Worm (Caenorhabditis elegans) whole organism, late embryonic: ENCODE measurements around the gene F40E12.1.
A peak's percentile ranks its signal among the peaks of the same experiment; 100 is the strongest.

Source experiments
- C08G9.2 ChIP-seq: sonication (generic microtip); optimal IDR thresholded peaks from 2 replicates; lab custom pipeline; 2016; ENCODE audit warnings: mild to moderate bottlenecking, missing genetic modification characterization, moderate library complexity, missing compliant biosample characterization
- C38D4.7 ChIP-seq: fragments of 200-800 bp; sonication (Bioruptor generic); optimal IDR thresholded peaks from 2 replicates; lab custom pipeline; 2018; ENCODE audit warnings: mild to moderate bottlenecking, missing genetic modification characterization, moderate library complexity, missing compliant biosample characterization
- F13H6.1 ChIP-seq: sonication (generic microtip); optimal IDR thresholded peaks from 2 replicates; lab custom pipeline; 2016; ENCODE audit warnings: missing genetic modification characterization, missing compliant biosample characterization
- K02D7.2 ChIP-seq: sonication (generic microtip); optimal IDR thresholded peaks from 2 replicates; lab custom pipeline; 2017; ENCODE audit warnings: mild to moderate bottlenecking, missing genetic modification characterization, missing compliant biosample characterization
- Y22D7AL.16 ChIP-seq: sonication (generic microtip); optimal IDR thresholded peaks from 2 replicates; lab custom pipeline; 2016; ENCODE audit warnings: missing genetic modification characterization, missing compliant biosample characterization
- ahr-1 ChIP-seq: sonication (generic microtip); optimal IDR thresholded peaks from 2 replicates; lab custom pipeline; 2016; ENCODE audit warnings: missing genetic modification characterization, missing compliant biosample characterization
- ceh-19 ChIP-seq: fragments of 200-800 bp; sonication (Bioruptor generic); optimal IDR thresholded peaks from 2 replicates; lab custom pipeline; 2018; ENCODE audit warnings: mild to moderate bottlenecking, missing genetic modification characterization, missing compliant biosample characterization
- ceh-30 ChIP-seq: fragments of 150-350 bp; optimal IDR thresholded peaks from 2 replicates; lab custom pipeline; 2014; ENCODE audit warnings: missing biosample characterization, missing genetic modification characterization
- ceh-34 ChIP-seq: sonication (generic microtip); optimal IDR thresholded peaks from 2 replicates; lab custom pipeline; 2016; ENCODE audit warnings: mild to moderate bottlenecking, missing genetic modification characterization, missing compliant biosample characterization
- ceh-6 ChIP-seq: fragments of 200-800 bp; sonication (Bioruptor generic); optimal IDR thresholded peaks from 2 replicates; lab custom pipeline; 2018; ENCODE audit warnings: mild to moderate bottlenecking, missing genetic modification characterization, missing compliant biosample characterization
- ceh-9 ChIP-seq: sonication (generic microtip); optimal IDR thresholded peaks from 2 replicates; lab custom pipeline; 2016; ENCODE audit warnings: mild to moderate bottlenecking, missing genetic modification characterization, inconsistent platforms, missing compliant biosample characterization
- che-1 ChIP-seq: sonication (generic microtip); optimal IDR thresholded peaks from 2 replicates; lab custom pipeline; 2016; ENCODE audit warnings: mild to moderate bottlenecking, missing genetic modification characterization, missing compliant biosample characterization
- dmd-4 ChIP-seq: sonication (generic microtip); optimal IDR thresholded peaks from 2 replicates; lab custom pipeline; 2016; ENCODE audit warnings: borderline replicate concordance, missing genetic modification characterization, missing compliant biosample characterization
- elt-2 ChIP-seq: sonication (generic microtip); optimal IDR thresholded peaks from 2 replicates; lab custom pipeline; 2016; ENCODE audit warnings: missing genetic modification reagents, missing genetic modification characterization, missing compliant biosample characterization
- fax-1 ChIP-seq: sonication (generic microtip); optimal IDR thresholded peaks from 2 replicates; lab custom pipeline; 2016; ENCODE audit warnings: missing genotype, missing genetic modification characterization, missing compliant biosample characterization
- fkh-6 ChIP-seq: sonication (generic microtip); optimal IDR thresholded peaks from 2 replicates; lab custom pipeline; 2016; ENCODE audit warnings: missing genetic modification characterization, missing compliant biosample characterization
- gmeb-2 ChIP-seq: sonication (generic microtip); optimal IDR thresholded peaks from 2 replicates; lab custom pipeline; 2016; ENCODE audit warnings: missing genetic modification characterization, inconsistent platforms, missing compliant biosample characterization
- hlh-13 ChIP-seq: fragments of 200-800 bp; sonication (Bioruptor generic); optimal IDR thresholded peaks from 2 replicates; lab custom pipeline; 2018; ENCODE audit warnings: mild to moderate bottlenecking, missing genetic modification characterization, missing compliant biosample characterization
- hlh-15 ChIP-seq: sonication (generic microtip); optimal IDR thresholded peaks from 2 replicates; lab custom pipeline; 2016; ENCODE audit warnings: missing genetic modification characterization, missing compliant biosample characterization
- hlh-6 ChIP-seq: sonication (generic microtip); optimal IDR thresholded peaks from 2 replicates; lab custom pipeline; 2016; ENCODE audit warnings: missing genotype, missing genetic modification characterization, missing compliant biosample characterization
- hlh-8 ChIP-seq: sonication (generic microtip); optimal IDR thresholded peaks from 2 replicates; lab custom pipeline; 2016; ENCODE audit warnings: missing genotype, missing genetic modification characterization, missing compliant biosample characterization
- lim-6 ChIP-seq: sonication (generic microtip); optimal IDR thresholded peaks from 2 replicates; lab custom pipeline; 2016; ENCODE audit warnings: missing genetic modification characterization, missing compliant biosample characterization
- lin-11 ChIP-seq: fragments of 200-800 bp; sonication (Bioruptor generic); optimal IDR thresholded peaks from 2 replicates; lab custom pipeline; 2018; ENCODE audit warnings: mild to moderate bottlenecking, missing genetic modification characterization, missing compliant biosample characterization
- madf-2 ChIP-seq: sonication (generic microtip); optimal IDR thresholded peaks from 2 replicates; lab custom pipeline; 2017; ENCODE audit warnings: missing genetic modification characterization, missing compliant biosample characterization
- mec-3 ChIP-seq: sonication (generic microtip); optimal IDR thresholded peaks from 2 replicates; lab custom pipeline; 2016; ENCODE audit warnings: borderline replicate concordance, missing genetic modification characterization, missing compliant biosample characterization
- nhr-232 ChIP-seq: sonication (generic microtip); optimal IDR thresholded peaks from 2 replicates; lab custom pipeline; 2016; ENCODE audit warnings: missing genetic modification characterization, missing compliant biosample characterization
- npax-4 ChIP-seq: sonication (generic microtip); optimal IDR thresholded peaks from 2 replicates; lab custom pipeline; 2016; ENCODE audit warnings: missing genetic modification characterization, missing compliant biosample characterization
- odd-2 ChIP-seq: sonication (generic microtip); optimal IDR thresholded peaks from 2 replicates; lab custom pipeline; 2017; ENCODE audit warnings: antibody characterized with exemption, mild to moderate bottlenecking, missing genetic modification characterization, missing compliant biosample characterization
- pat-9 ChIP-seq: fragments of 200-800 bp; sonication (Bioruptor generic); optimal IDR thresholded peaks from 2 replicates; lab custom pipeline; 2018; ENCODE audit warnings: mild to moderate bottlenecking, missing genetic modification characterization, moderate library complexity, missing compliant biosample characterization
- pax-1 ChIP-seq: fragments of 150-350 bp; optimal IDR thresholded peaks from 2 replicates; lab custom pipeline; 2014; ENCODE audit warnings: missing biosample characterization, missing genetic modification characterization
- pha-2 ChIP-seq: sonication (generic microtip); optimal IDR thresholded peaks from 2 replicates; lab custom pipeline; 2017; ENCODE audit warnings: mild to moderate bottlenecking, missing genetic modification characterization, missing compliant biosample characterization
- pqm-1 ChIP-seq: sonication (generic microtip); optimal IDR thresholded peaks from 2 replicates; lab custom pipeline; 2016; ENCODE audit warnings: missing genetic modification characterization, missing compliant biosample characterization
- pros-1 ChIP-seq: fragments of 150-350 bp; optimal IDR thresholded peaks from 2 replicates; lab custom pipeline; 2014; ENCODE audit warnings: missing biosample characterization, missing genetic modification reagents, missing genetic modification characterization
- ref-2 ChIP-seq: sonication (generic microtip); optimal IDR thresholded peaks from 2 replicates; lab custom pipeline; 2016; ENCODE audit warnings: missing genetic modification characterization, missing compliant biosample characterization
- sdc-2 ChIP-seq: sonication (generic microtip); optimal IDR thresholded peaks from 2 replicates; lab custom pipeline; 2016; ENCODE audit warnings: missing genotype, missing genetic modification characterization, missing compliant biosample characterization
- sox-2 ChIP-seq: fragments of 200-800 bp; sonication (Bioruptor generic); IDR thresholded peaks from 2 replicates; pipeline ENCODE4 v1.3.6; 2022; ENCODE audit warnings: missing genetic modification reagents, missing genetic modification characterization, missing compliant biosample characterization
- unc-3 ChIP-seq, 2 experiments: fragments of 200-800 bp in 1 of 2; sonication (Bioruptor generic) in 1 of 2; sonication (generic microtip) in 1 of 2; conservative IDR thresholded peaks in 1 of 2; optimal IDR thresholded peaks in 1 of 2; 2 replicates each; pipeline versions ENCODE4 v1.3.6 to Lab custom; 2016 to 2022; ENCODE audit warnings: missing compliant biosample characterization in 2 of 2, missing genetic modification characterization in 2 of 2, missing genetic modification reagents in 1 of 2
- unc-42 ChIP-seq: sonication (generic microtip); optimal IDR thresholded peaks from 2 replicates; lab custom pipeline; 2016; ENCODE audit warnings: missing genotype, missing genetic modification characterization, missing compliant biosample characterization
- unc-55 ChIP-seq: sonication (generic microtip); optimal IDR thresholded peaks from 2 replicates; lab custom pipeline; 2017; ENCODE audit warnings: missing biosample characterization, missing genetic modification reagents, missing genetic modification characterization
- ztf-16 ChIP-seq: sonication (generic microtip); optimal IDR thresholded peaks from 2 replicates; lab custom pipeline; 2017; ENCODE audit warnings: missing genetic modification characterization, missing compliant biosample characterization

Gene F40E12.1

DNA sequence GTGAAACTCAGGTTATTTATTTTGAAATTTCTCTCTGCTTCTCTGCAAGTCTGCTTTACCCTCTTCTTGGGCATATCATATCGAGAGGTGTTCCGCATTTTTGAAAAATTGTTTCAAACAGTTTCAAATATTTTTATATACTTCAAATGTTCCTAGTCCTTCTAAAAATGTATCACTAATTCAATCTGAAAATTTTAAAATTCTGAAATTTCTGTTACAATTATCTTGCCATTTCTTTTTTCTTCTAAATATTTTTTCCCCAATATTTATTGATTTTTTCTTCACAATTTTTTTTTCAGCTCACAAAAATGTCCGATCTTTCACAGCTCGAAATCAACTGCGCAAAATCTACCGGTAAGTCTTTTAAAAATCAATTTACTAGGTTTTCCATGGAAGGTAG lies 42.2 kb downstream of the F40E12.1 start, which contains the start of gene F19B10.4:
Gene F19B10.4, plus strand, starts transcription at position 301 of the 400 bp plus-strand sequence.
- TF ChIP-seq pax-1 (tag; lab: Kevin White, UChicago): no peak
- TF ChIP-seq fax-1: no peak
- TF ChIP-seq C38D4.7 (GFP tag; lab: Kevin White, UChicago): no peak
- TF ChIP-seq sox-2 (GFP tag; lab: Robert Waterston, UW): no peak
- no peak for TF ChIP-seq ceh-9 (tag; lab: Kevin White, UChicago)
- TF ChIP-seq pat-9 (tag; lab: Kevin White, UChicago): no peak
- no peak for TF ChIP-seq Y22D7AL.16 (tag; lab: Kevin White, UChicago)
- TF ChIP-seq K02D7.2 (tag; lab: Kevin White, UChicago): no peak
- no peak for TF ChIP-seq sdc-2 (tag; lab: Kevin White, UChicago)
- TF ChIP-seq hlh-8 (tag; lab: Kevin White, UChicago): no peak
- TF ChIP-seq lin-11 (tag; lab: Kevin White, UChicago): no peak
- no peak for TF ChIP-seq unc-42
- TF ChIP-seq, all 69 proteins: peak for 0

DNA sequence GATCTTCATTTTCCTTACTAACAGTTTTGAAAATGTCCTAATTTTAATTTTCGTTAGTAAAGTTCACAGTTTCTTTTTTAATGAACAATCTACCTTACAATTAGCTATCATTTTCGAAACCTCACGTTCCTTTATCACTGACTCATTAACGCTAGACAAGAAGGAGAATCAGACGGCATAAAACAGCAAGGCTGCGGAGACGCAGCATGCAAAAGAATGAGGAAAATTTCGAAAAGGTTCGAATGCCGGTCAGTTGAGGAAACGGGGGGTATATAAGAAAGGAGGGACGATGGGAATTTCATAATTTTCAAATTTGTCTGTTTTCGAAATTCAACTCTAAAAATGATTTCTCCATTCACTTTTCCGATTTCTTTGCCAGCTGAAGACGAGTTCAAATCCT lies 44.3 kb downstream of the F40E12.1 start, which contains the start of gene F19B10.13:
Gene F19B10.13, plus strand, starts transcription at position 343 of the 400 bp plus-strand sequence.
- TF ChIP-seq pax-1 (tag; lab: Kevin White, UChicago) (no peak), elt-2 (tag; lab: Kevin White, UChicago) (peak; percentile 12)

ce11 chrII:3663796-3664195 lies 46.2 kb downstream of the F40E12.1 start, which contains the start of gene F19B10.6:
Gene F19B10.6 (minus strand): TSS chrII:3663896.
- TF ChIP-seq ceh-30 (tag; lab: Kevin White, UChicago): no peak
- no peak for TF ChIP-seq gmeb-2 (tag; lab: Kevin White, UChicago)
- TF ChIP-seq hlh-13 (GFP tag; lab: Kevin White, UChicago): no peak
- TF ChIP-seq ztf-16 (tag; lab: Kevin White, UChicago): no peak
- TF ChIP-seq odd-2 (tag; lab: Kevin White, UChicago): no peak
- no peak for TF ChIP-seq fkh-6 (tag; lab: Kevin White, UChicago)
- no peak for TF ChIP-seq unc-55 (GFP tag; lab: Kevin White, UChicago)
- TF ChIP-seq npax-4 (tag; lab: Kevin White, UChicago): no peak
- TF ChIP-seq hlh-6 (tag; lab: Kevin White, UChicago): no peak
- no peak for TF ChIP-seq F13H6.1 (tag; lab: Kevin White, UChicago)
- TF ChIP-seq fax-1: no peak
- no peak for TF ChIP-seq C08G9.2 (tag; lab: Kevin White, UChicago)
- no peak for TF ChIP-seq ahr-1 (tag; lab: Kevin White, UChicago)
- no peak for TF ChIP-seq dmd-4 (tag; lab: Kevin White, UChicago)
- no peak for TF ChIP-seq pqm-1
- TF ChIP-seq pros-1 (tag; lab: Kevin White, UChicago): no peak
- TF ChIP-seq pha-2 (tag; lab: Kevin White, UChicago): no peak
- no peak for TF ChIP-seq ceh-34 (tag; lab: Kevin White, UChicago)

DNA sequence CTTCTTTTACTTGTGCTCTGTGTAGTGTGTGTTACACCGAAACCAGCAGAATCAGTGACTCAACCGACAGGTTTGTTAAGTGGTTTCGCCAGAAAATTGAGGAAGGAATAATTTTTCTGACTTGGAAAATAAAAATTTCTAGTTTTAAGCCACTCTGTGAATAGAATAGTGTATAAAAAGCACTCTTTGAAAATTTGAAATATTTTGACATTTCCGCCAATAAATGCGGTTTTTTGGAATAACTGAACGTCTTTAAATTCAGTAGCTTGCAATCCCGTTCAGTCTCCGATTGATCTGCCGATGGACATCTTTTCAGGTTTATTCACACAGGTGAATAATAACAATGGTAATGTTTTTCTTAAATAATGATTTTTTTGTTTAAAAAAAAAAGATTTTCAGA lies 46.9 kb downstream of the F40E12.1 start, which contains the start of gene F19B10.3:
Gene F19B10.3, plus strand, starts transcription at position 301 of the 400 bp plus-strand sequence.
- TF ChIP-seq unc-3 (GFP tag; conservative IDR thresholded peaks at IDR 0.05; lab: Robert Waterston, UW) (no peak), unc-3 (tag; optimal IDR thresholded peaks at IDR 0.05; lab: Kevin White, UChicago) (no peak), che-1 (tag; lab: Kevin White, UChicago) (no peak), madf-2 (tag; lab: Kevin White, UChicago) (no peak), pha-2 (tag; lab: Kevin White, UChicago) (no peak), ref-2 (no peak), mec-3 (no peak), lin-11 (tag; lab: Kevin White, UChicago) (no peak), pros-1 (tag; lab: Kevin White, UChicago) (no peak), ceh-6 (GFP tag; lab: Kevin White, UChicago) (no peak), ceh-9 (tag; lab: Kevin White, UChicago) (no peak), sox-2 (GFP tag; lab: Robert Waterston, UW) (no peak), pax-1 (tag; lab: Kevin White, UChicago) (no peak), hlh-15 (tag; lab: Kevin White, UChicago) (no peak), C08G9.2 (tag; lab: Kevin White, UChicago) (no peak), pqm-1 (no peak), ztf-16 (tag; lab: Kevin White, UChicago) (no peak), lim-6 (no peak), ceh-19 (no peak), sdc-2 (tag; lab: Kevin White, UChicago) (no peak), nhr-232 (tag; lab: Kevin White, UChicago) (no peak)
